Fruit fly (Drosophila melanogaster) whole organism: ENCODE data around the gene djl.

Source experiments
- CG8478 ChIP-seq: fragments of >200 bp; optimal IDR thresholded peaks from 2 replicates; lab custom pipeline; 2018; ENCODE audit warnings: inconsistent platforms
- Dll ChIP-seq: fragments of >200 bp; optimal IDR thresholded peaks from 2 replicates; lab custom pipeline; 2017
- EcR ChIP-seq, 2 experiments: fragments of >200 bp; optimal IDR thresholded peaks; 2 replicates each; lab custom pipeline; 2017; ENCODE audit warnings: missing biosample characterization in 2 of 2, missing genetic modification characterization in 2 of 2, missing genetic modification reagents in 2 of 2
- pan ChIP-seq: fragments of >200 bp; optimal IDR thresholded peaks from 2 replicates; lab custom pipeline; 2017
- psq ChIP-seq: fragments of >200 bp; optimal IDR thresholded peaks from 2 replicates; lab custom pipeline; 2017
- usp ChIP-seq: fragments of >200 bp; optimal IDR thresholded peaks from 2 replicates; lab custom pipeline; 2017; ENCODE audit warnings: missing biosample characterization, missing genetic modification characterization, mixed read lengths

dm6 chr3R:7094368-7094767 is 33.8 kb downstream of the djl start:
- TF ChIP-seq CG8478 (lab: Kevin White, UChicago), result no peak
- TF ChIP-seq psq (lab: Kevin White, UChicago), result no peak
- no peak for TF ChIP-seq usp (GFP tag; lab: Kevin White, UChicago)
- no peak for TF ChIP-seq Dll (lab: Kevin White, UChicago)
- no peak for TF ChIP-seq pan
- no peak for TF ChIP-seq EcR (GFP tag; optimal IDR thresholded peaks at IDR 0.05; lab: Kevin White, UChicago)
